Fruit fly (Drosophila melanogaster) whole organism, embryonic: ENCODE data around the gene Abi.

Experiments used
- Antp ChIP-seq: fragments of 200-800 bp; sonication (Bioruptor generic); optimal IDR thresholded peaks from 3 replicates; lab custom pipeline; 2016; ENCODE audit warnings: missing biosample characterization, missing genetic modification characterization
- B-H1 ChIP-seq: fragments of 200-800 bp; sonication (Bioruptor generic); IDR thresholded peaks from 3 replicates; pipeline ENCODE4 v1.3.6; 2022; ENCODE audit warnings: missing biosample characterization, missing genetic modification characterization
- B-H2 ChIP-seq: fragments of 200-800 bp; sonication (Bioruptor generic); optimal IDR thresholded peaks from 2 replicates; lab custom pipeline; 2018; ENCODE audit warnings: missing biosample characterization, mild to moderate bottlenecking, missing genetic modification characterization
- BEAF-32 ChIP-seq: fragments of 200-800 bp; sonication (Bioruptor generic); optimal IDR thresholded peaks from 3 replicates; lab custom pipeline; 2017; ENCODE audit warnings: missing biosample characterization, missing genetic modification characterization, mild to moderate bottlenecking, moderate library complexity, missing genetic modification reagents
- Blimp-1 ChIP-seq: fragments of 200-800 bp; sonication (Bioruptor generic); optimal IDR thresholded peaks from 3 replicates; lab custom pipeline; 2018; ENCODE audit warnings: missing biosample characterization, missing genetic modification characterization, mild to moderate bottlenecking, moderate library complexity, missing genetic modification reagents
- BtbVII ChIP-seq: fragments of 200-800 bp; sonication (Bioruptor generic); optimal IDR thresholded peaks from 3 replicates; lab custom pipeline; 2017; ENCODE audit warnings: missing biosample characterization, mild to moderate bottlenecking, missing genetic modification characterization
- Bteb2 ChIP-seq: fragments of 200-800 bp; sonication (Bioruptor generic); optimal IDR thresholded peaks from 2 replicates; lab custom pipeline; 2016; ENCODE audit warnings: missing biosample characterization, missing genetic modification characterization
- CG10147 ChIP-seq: fragments of 200-800 bp; sonication (Bioruptor generic); optimal IDR thresholded peaks from 2 replicates; lab custom pipeline; 2019; ENCODE audit warnings: missing biosample characterization, mild to moderate bottlenecking, missing genetic modification characterization, moderate library complexity
- CG10321 ChIP-seq: fragments of 200-800 bp; sonication (Bioruptor generic); IDR thresholded peaks from 2 replicates; pipeline ENCODE4 v1.3.6; 2022; ENCODE audit warnings: missing biosample characterization, missing genetic modification characterization
- CG10366 ChIP-seq: fragments of 200-800 bp; sonication (Bioruptor generic); IDR thresholded peaks from 2 replicates; pipeline ENCODE4 v1.3.6; 2022; ENCODE audit warnings: missing biosample characterization, missing genetic modification characterization
- CG11696 ChIP-seq: fragments of 200-800 bp; sonication (Bioruptor generic); IDR thresholded peaks from 2 replicates; pipeline ENCODE4 v1.3.6; 2022; ENCODE audit warnings: missing biosample characterization, missing genetic modification characterization
- CG12155 ChIP-seq: fragments of 200-800 bp; sonication (Bioruptor generic); optimal IDR thresholded peaks from 3 replicates; lab custom pipeline; 2016; ENCODE audit warnings: missing biosample characterization, missing genetic modification characterization
- CG1233 ChIP-seq: fragments of 200-800 bp; sonication (Bioruptor generic); optimal IDR thresholded peaks from 4 replicates; lab custom pipeline; 2018; ENCODE audit warnings: missing biosample characterization, mild to moderate bottlenecking, missing genetic modification characterization
- CG13123 ChIP-seq: fragments of 200-800 bp; sonication (Bioruptor generic); optimal IDR thresholded peaks from 2 replicates; lab custom pipeline; 2016; ENCODE audit warnings: missing biosample characterization, missing genetic modification characterization
- CG14050 ChIP-seq: fragments of 200-800 bp; sonication (Bioruptor generic); IDR thresholded peaks from 3 replicates; pipeline ENCODE4 v1.3.6; 2022; ENCODE audit warnings: missing biosample characterization, missing genetic modification characterization
- CG1603 ChIP-seq: fragments of 200-800 bp; sonication (Bioruptor generic); optimal IDR thresholded peaks from 2 replicates; lab custom pipeline; 2019; ENCODE audit warnings: missing biosample characterization, mild to moderate bottlenecking, missing genetic modification characterization, moderate library complexity
- CG17568 ChIP-seq: fragments of 200-800 bp; sonication (Bioruptor generic); optimal IDR thresholded peaks from 2 replicates; lab custom pipeline; 2018; ENCODE audit warnings: missing biosample characterization, mild to moderate bottlenecking, missing genetic modification characterization, moderate library complexity
- CG30020 ChIP-seq: fragments of 200-800 bp; optimal IDR thresholded peaks from 2 replicates; lab custom pipeline; 2019; ENCODE audit warnings: missing biosample characterization, mild to moderate bottlenecking, missing genetic modification characterization, moderate library complexity
- CG3281 ChIP-seq: fragments of 200-800 bp; sonication (Bioruptor generic); optimal IDR thresholded peaks from 3 replicates; lab custom pipeline; 2017; ENCODE audit warnings: missing biosample characterization, mild to moderate bottlenecking, missing genetic modification characterization
- CG43689 ChIP-seq: fragments of 200-800 bp; sonication (Bioruptor generic); IDR thresholded peaks from 2 replicates; pipeline ENCODE4 v1.3.6; 2022; ENCODE audit warnings: missing biosample characterization, missing genetic modification characterization
- CG5245 ChIP-seq: fragments of 200-800 bp; sonication (Bioruptor generic); optimal IDR thresholded peaks from 3 replicates; lab custom pipeline; 2016; ENCODE audit warnings: missing biosample characterization, missing genetic modification characterization
- CG7556 ChIP-seq: fragments of 200-800 bp; sonication (Bioruptor generic); optimal IDR thresholded peaks from 2 replicates; lab custom pipeline; 2017; ENCODE audit warnings: missing biosample characterization, mild to moderate bottlenecking, missing genetic modification characterization
- CG7839 ChIP-seq: fragments of 200-800 bp; sonication (Bioruptor generic); optimal IDR thresholded peaks from 3 replicates; lab custom pipeline; 2018; ENCODE audit warnings: missing biosample characterization, mild to moderate bottlenecking, missing genetic modification characterization, moderate library complexity
- CG8359 ChIP-seq: fragments of 200-800 bp; sonication (Bioruptor generic); optimal IDR thresholded peaks from 2 replicates; lab custom pipeline; 2017; ENCODE audit warnings: missing biosample characterization, mild to moderate bottlenecking, missing genetic modification characterization, borderline replicate concordance
- E2f1 ChIP-seq: fragments of 200-800 bp; sonication (Bioruptor generic); IDR thresholded peaks from 2 replicates; pipeline ENCODE4 v1.3.6; 2022; ENCODE audit warnings: missing biosample characterization, missing genetic modification characterization
- GATAe ChIP-seq: fragments of 200-800 bp; sonication (Bioruptor generic); conservative IDR thresholded peaks from 2 replicates; pipeline ENCODE4 v1.3.6; 2022; ENCODE audit warnings: missing biosample characterization, missing genetic modification characterization
- Hr3 ChIP-seq: fragments of 200-800 bp; sonication (Bioruptor generic); optimal IDR thresholded peaks from 3 replicates; lab custom pipeline; 2016; ENCODE audit warnings: missing biosample characterization, missing genetic modification characterization
- Mrtf ChIP-seq: fragments of 200-800 bp; sonication (Bioruptor generic); IDR thresholded peaks from 3 replicates; pipeline ENCODE4 v1.3.6; 2022; ENCODE audit warnings: missing biosample characterization, missing genetic modification characterization
- Optix ChIP-seq: fragments of 200-800 bp; sonication (Bioruptor generic); IDR thresholded peaks from 3 replicates; pipeline ENCODE4 v1.3.6; 2022; ENCODE audit warnings: missing biosample characterization, missing genetic modification characterization
- PHDP ChIP-seq: fragments of 200-800 bp; sonication (Bioruptor generic); optimal IDR thresholded peaks from 3 replicates; lab custom pipeline; 2018; ENCODE audit warnings: missing biosample characterization, mild to moderate bottlenecking, missing genetic modification characterization, moderate library complexity
- ab ChIP-seq: fragments of 200-800 bp; sonication (Bioruptor generic); optimal IDR thresholded peaks from 2 replicates; lab custom pipeline; 2016; ENCODE audit warnings: missing biosample characterization, missing genetic modification characterization
- al ChIP-seq: fragments of 200-800 bp; sonication (Bioruptor generic); IDR thresholded peaks from 2 replicates; pipeline ENCODE4 v1.3.6; 2022; ENCODE audit warnings: missing biosample characterization, missing genetic modification characterization
- ase ChIP-seq: fragments of 200-800 bp; sonication (Bioruptor generic); IDR thresholded peaks from 3 replicates; pipeline ENCODE4 v1.3.6; 2022; ENCODE audit warnings: missing biosample characterization, missing genetic modification characterization
- ash1 ChIP-seq: fragments of 200-800 bp; sonication (Bioruptor generic); optimal IDR thresholded peaks from 2 replicates; lab custom pipeline; 2018; ENCODE audit warnings: missing biosample characterization, mild to moderate bottlenecking, missing genetic modification characterization
- cato ChIP-seq: fragments of 200-800 bp; sonication (Bioruptor generic); optimal IDR thresholded peaks from 2 replicates; lab custom pipeline; 2016; ENCODE audit warnings: missing biosample characterization, missing genetic modification characterization, borderline replicate concordance
- chm ChIP-seq: fragments of 200-800 bp; sonication (Bioruptor generic); IDR thresholded peaks from 2 replicates; pipeline ENCODE4 v1.3.6; 2022; ENCODE audit warnings: missing biosample characterization, missing genetic modification characterization
- dimm ChIP-seq: fragments of 200-800 bp; sonication (Bioruptor generic); IDR thresholded peaks from 2 replicates; pipeline ENCODE4 v1.3.6; 2022; ENCODE audit warnings: missing biosample characterization, missing genetic modification characterization
- dmrt11E ChIP-seq: fragments of 200-800 bp; sonication (Bioruptor generic); optimal IDR thresholded peaks from 3 replicates; lab custom pipeline; 2018; ENCODE audit warnings: missing biosample characterization, mild to moderate bottlenecking, missing genetic modification characterization, moderate library complexity
- dpn ChIP-seq, 2 experiments: fragments of 200-800 bp; sonication (Bioruptor generic); optimal IDR thresholded peaks; 3 replicates each; lab custom pipeline; 2016; ENCODE audit warnings: missing biosample characterization in 2 of 2, missing genetic modification characterization in 2 of 2
- eyg ChIP-seq: fragments of 200-800 bp; sonication (Bioruptor generic); optimal IDR thresholded peaks from 3 replicates; lab custom pipeline; 2016; ENCODE audit warnings: missing biosample characterization, missing genetic modification characterization
- fd3F ChIP-seq: fragments of 200-800 bp; sonication (Bioruptor generic); optimal IDR thresholded peaks from 2 replicates; lab custom pipeline; 2018; ENCODE audit warnings: missing biosample characterization, mild to moderate bottlenecking, missing genetic modification characterization, moderate library complexity
- gro ChIP-seq: fragments of 200-800 bp; sonication (Bioruptor generic); optimal IDR thresholded peaks from 2 replicates; lab custom pipeline; 2016; ENCODE audit warnings: missing biosample characterization, missing genetic modification characterization
- insv ChIP-seq, 2 experiments: fragments of 200-800 bp; sonication (Bioruptor generic); optimal IDR thresholded peaks; 3 replicates each; lab custom pipeline; 2016 to 2018; ENCODE audit warnings: missing biosample characterization in 2 of 2, missing genetic modification characterization in 2 of 2
- lov ChIP-seq, 2 experiments: fragments of 200-800 bp in 1 of 2; fragments of >200 bp in 1 of 2; sonication (Bioruptor generic) in 1 of 2; IDR thresholded peaks in 1 of 2; optimal IDR thresholded peaks in 1 of 2; 2 replicates in 1 of 2; 3 replicates in 1 of 2; pipeline versions ENCODE4 v1.3.6 to Lab custom; 2017 to 2022; ENCODE audit warnings: missing biosample characterization in 1 of 2, missing genetic modification characterization in 1 of 2
- nom ChIP-seq: fragments of 200-800 bp; sonication (Bioruptor generic); optimal IDR thresholded peaks from 2 replicates; lab custom pipeline; 2017; ENCODE audit warnings: missing biosample characterization, missing genetic modification characterization, mild to moderate bottlenecking, moderate library complexity, missing genetic modification reagents
- sens-2 ChIP-seq: fragments of 200-800 bp; sonication (Bioruptor generic); IDR thresholded peaks from 2 replicates; pipeline ENCODE4 v1.3.6; 2022; ENCODE audit warnings: missing biosample characterization, missing genetic modification characterization
- shn ChIP-seq: fragments of 200-800 bp; sonication (Bioruptor generic); optimal IDR thresholded peaks from 3 replicates; lab custom pipeline; 2016; ENCODE audit warnings: missing biosample characterization, missing genetic modification characterization
- sim ChIP-seq: fragments of 200-800 bp; sonication (Bioruptor generic); IDR thresholded peaks from 2 replicates; pipeline ENCODE4 v1.3.6; 2022; ENCODE audit warnings: missing biosample characterization, missing genetic modification characterization
- sima ChIP-seq: fragments of 200-800 bp; sonication (Bioruptor generic); optimal IDR thresholded peaks from 2 replicates; lab custom pipeline; 2016; ENCODE audit warnings: missing biosample characterization, missing genetic modification characterization
- sqz ChIP-seq: fragments of 200-800 bp; sonication (Bioruptor generic); optimal IDR thresholded peaks from 3 replicates; lab custom pipeline; 2018; ENCODE audit warnings: missing biosample characterization, mild to moderate bottlenecking, missing genetic modification characterization
- sr ChIP-seq: fragments of 200-800 bp; sonication (Bioruptor generic); IDR thresholded peaks from 3 replicates; pipeline ENCODE4 v1.3.6; 2022; ENCODE audit warnings: missing biosample characterization, missing genetic modification characterization

Abi gene

DNA sequence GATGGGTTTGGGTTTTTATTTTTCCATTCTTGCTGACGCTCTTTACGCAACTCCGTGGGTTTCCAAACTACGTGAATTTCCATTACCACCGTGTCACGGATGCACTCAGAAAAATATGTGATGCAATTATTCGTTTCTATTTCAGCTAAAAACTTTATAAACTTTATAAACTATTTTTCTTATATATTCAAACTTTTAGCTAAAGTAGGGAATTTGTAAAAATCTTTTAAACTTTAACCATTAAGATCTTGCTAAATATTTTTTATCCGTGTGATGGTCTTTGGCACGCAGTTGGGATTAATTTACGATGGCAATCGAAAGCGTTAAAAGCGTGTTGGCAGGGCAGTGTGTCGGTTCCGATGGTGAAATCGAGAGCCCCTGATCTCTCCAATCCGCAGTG lies 26.8 kb downstream of the Abi start (continued):
- TF ChIP-seq Mrtf (GFP tag; lab: Robert Waterston, UW) = no peak; the same call in 2 of the 3 replicates
- no peak for TF ChIP-seq Optix (GFP tag; lab: Robert Waterston, UW)
- TF ChIP-seq sens-2 (GFP tag; lab: Robert Waterston, UW) = no peak
- no peak for TF ChIP-seq Antp (GFP tag; lab: Kevin White, UChicago)
- TF ChIP-seq PHDP = peak; percentile 56
- TF ChIP-seq eyg (GFP tag; lab: Kevin White, UChicago) = no peak
- no peak for TF ChIP-seq ab
- no peak for TF ChIP-seq CG10147
- no peak for TF ChIP-seq sim (GFP tag; lab: Robert Waterston, UW)
- peak; percentile 32 for TF ChIP-seq CG1233 (GFP tag; lab: Kevin White, UChicago)
- TF ChIP-seq BtbVII (GFP tag; lab: Kevin White, UChicago) = peak; percentile 45
- no peak for TF ChIP-seq E2f1 (GFP tag; lab: Robert Waterston, UW)
- no peak for TF ChIP-seq CG1603 (tag; lab: Kevin White, UChicago)
- peak; percentile 33; the same call in 2 of the 3 replicates for TF ChIP-seq CG14050
- TF ChIP-seq ash1 = no peak
- no peak for TF ChIP-seq dimm
- TF ChIP-seq sima = no peak
- TF ChIP-seq chm (GFP tag; lab: Robert Waterston, UW) = no peak
- no peak for TF ChIP-seq cato (GFP tag; lab: Kevin White, UChicago)
- TF ChIP-seq CG8359 (GFP tag; lab: Kevin White, UChicago) = no peak
- TF ChIP-seq CG10321 (GFP tag; lab: Robert Waterston, UW) = no peak
- peak; percentile 75 for TF ChIP-seq Blimp-1 (GFP tag; lab: Kevin White, UChicago)
- no peak for TF ChIP-seq al (GFP tag; lab: Robert Waterston, UW)
- peak; percentile 36; the same call in 1 of the 3 replicates for TF ChIP-seq B-H1
- peak; percentile 54 for TF ChIP-seq CG7839 (tag; lab: Kevin White, UChicago)
- peak; percentile 19 for TF ChIP-seq sqz (GFP tag; lab: Kevin White, UChicago)
- TF ChIP-seq B-H2 (GFP tag; lab: Kevin White, UChicago) = no peak
- TF ChIP-seq CG7556 (GFP tag; lab: Kevin White, UChicago) = peak; percentile 60
- TF ChIP-seq Bteb2 (GFP tag; lab: Kevin White, UChicago) = no peak
- TF ChIP-seq nom = no peak
- TF ChIP-seq CG10366 (GFP tag; lab: Robert Waterston, UW) = peak; percentile 39; the same call in 1 of the 2 replicates
- TF ChIP-seq CG30020 (tag; lab: Kevin White, UChicago) = no peak
- peak; percentile 24 for TF ChIP-seq CG5245 (GFP tag; lab: Kevin White, UChicago)
- TF ChIP-seq dmrt11E (tag; lab: Kevin White, UChicago) = no peak
- peak; percentile 19 for TF ChIP-seq CG3281
- no peak for TF ChIP-seq Hr3 (GFP tag; lab: Kevin White, UChicago)
- TF ChIP-seq insv (GFP tag; optimal IDR thresholded peaks at IDR 0.05; lab: Kevin White, UChicago) = no peak
- TF ChIP-seq BEAF-32 = peak; percentile 9
- no peak for TF ChIP-seq shn
- TF ChIP-seq GATAe (GFP tag; lab: Robert Waterston, UW) = no peak
- no peak for TF ChIP-seq CG43689 (GFP tag; lab: Robert Waterston, UW)
- no peak for TF ChIP-seq CG11696 (GFP tag; lab: Robert Waterston, UW)
- no peak for TF ChIP-seq ase (GFP tag; lab: Robert Waterston, UW)
- TF ChIP-seq dpn (GFP tag; optimal IDR thresholded peaks at IDR 0.05; lab: Kevin White, UChicago) = peak in 1 of 2 experiments; percentile 34
- TF ChIP-seq CG17568 (GFP tag; lab: Kevin White, UChicago) = no peak
- no peak for TF ChIP-seq CG12155 (GFP tag; lab: Kevin White, UChicago)
- no peak for TF ChIP-seq lov (optimal IDR thresholded peaks at IDR 0.05; lab: Kevin White, UChicago)
- TF ChIP-seq lov (GFP tag; IDR thresholded peaks at IDR 0.05; lab: Robert Waterston, UW) = no peak
- peak; percentile 21 for TF ChIP-seq fd3F (GFP tag; lab: Kevin White, UChicago)
- TF ChIP-seq gro (GFP tag; lab: Kevin White, UChicago) = no peak
- TF ChIP-seq CG13123 (GFP tag; lab: Kevin White, UChicago) = no peak
- TF ChIP-seq sr (GFP tag; lab: Robert Waterston, UW) = no peak
